Worm (Caenorhabditis elegans) whole organism, L3 larva: ENCODE data around the gene ZK686.3.

Experiments used
- fos-1 ChIP-seq: fragments of 150-350 bp; optimal IDR thresholded peaks from 2 replicates; lab custom pipeline; 2014; ENCODE audit warnings: missing biosample characterization, missing genetic modification characterization
- nhr-28 ChIP-seq: fragments of 150-350 bp; optimal IDR thresholded peaks from 2 replicates; lab custom pipeline; 2014; ENCODE audit warnings: missing biosample characterization, missing genetic modification characterization

ce11 chrIII:7775983-7776440, 7.1 kb upstream of the ZK686.3 start, which contains the start of gene bath-15:
- no peak for TF ChIP-seq fos-1
- no peak for TF ChIP-seq nhr-28 (tag; lab: Kevin White, UChicago)
